Fruit fly (Drosophila melanogaster): ENCODE data around the gene Ras64B.

Gene Ras64B

DNA sequence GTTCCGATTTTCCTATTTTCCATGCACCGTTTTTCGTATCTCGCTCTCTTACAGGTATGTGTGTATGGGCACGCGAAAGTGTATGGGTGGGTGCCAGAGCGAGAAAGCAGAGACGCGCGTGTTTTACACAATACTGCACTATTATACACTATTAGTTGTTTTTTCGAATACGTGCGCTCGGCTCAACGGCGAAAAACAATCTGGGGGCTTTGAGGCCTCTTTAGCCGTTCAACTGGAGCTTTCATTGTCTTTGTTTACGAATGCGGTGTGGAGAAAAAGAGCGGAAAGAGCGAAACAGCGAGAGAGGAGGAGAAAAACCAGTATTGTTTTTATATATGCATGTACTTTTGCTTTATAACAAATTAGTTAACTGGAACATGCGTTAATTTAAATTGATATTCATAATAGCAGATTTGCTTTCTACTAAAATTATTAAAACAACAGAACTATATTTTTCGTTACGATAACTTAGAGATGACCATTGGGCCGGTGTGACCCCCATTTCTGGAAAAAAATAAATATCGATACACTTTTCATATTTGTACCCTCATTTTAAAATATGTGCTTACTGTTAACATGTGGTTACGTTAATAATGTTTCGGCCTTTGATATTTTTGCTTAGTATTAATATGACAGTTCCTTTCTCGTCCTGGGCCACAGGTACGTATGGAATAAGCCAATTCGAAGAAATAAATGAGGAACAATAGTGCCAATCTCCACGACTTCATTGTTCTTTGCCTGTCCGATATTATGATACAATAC lies 36.2 kb upstream of the Ras64B start, which contains the start of gene CG14995 (continued):
- TF ChIP-seq C15 (GFP tag; IDR thresholded peaks at IDR 0.05) (no peak), phol (tag; optimal IDR thresholded peaks at IDR 0.05) (no peak), pb (GFP tag; optimal IDR thresholded peaks at IDR 0.05) (no peak), sqz (GFP tag; optimal IDR thresholded peaks at IDR 0.05) (no peak), CG1602 (GFP tag; optimal IDR thresholded peaks at IDR 0.05) (no peak), Meics (GFP tag; optimal IDR thresholded peaks at IDR 0.05) (peak; percentile 20), NC2β (GFP tag; optimal IDR thresholded peaks at IDR 0.05) (no peak), gem (tag; optimal IDR thresholded peaks at IDR 0.05) (no peak), B-H2 (GFP tag; optimal IDR thresholded peaks at IDR 0.05) (no peak), prd (optimal IDR thresholded peaks at IDR 0.05) (no peak), prd (GFP tag; IDR thresholded peaks at IDR 0.05) (no peak), gt (GFP tag; IDR thresholded peaks at IDR 0.05) (no peak), CG14860 (GFP tag; IDR thresholded peaks at IDR 0.05; ENCODE audit: partially characterized antibody) (no peak), CG14710 (tag; optimal IDR thresholded peaks at IDR 0.05) (peak; percentile 99), CG17802 (tag; optimal IDR thresholded peaks at IDR 0.05) (no peak), Pdp1 (GFP tag; optimal IDR thresholded peaks at IDR 0.05) (peak in 1 of 2 experiments; percentile 81), Med (GFP tag) (peak; percentile 69), da (GFP tag; optimal IDR thresholded peaks at IDR 0.05) (no peak), CG11560 (tag; IDR thresholded peaks at IDR 0.05) (no peak), Max (GFP tag; optimal IDR thresholded peaks at IDR 0.05) (peak; percentile 12), Atf6 (GFP tag; IDR thresholded peaks at IDR 0.05) (peak; percentile 42; the same call in 1 of the 2 replicates), ssp (GFP tag; IDR thresholded peaks at IDR 0.05) (no peak), CG3726 (GFP tag; IDR thresholded peaks at IDR 0.05) (no peak), tin (GFP tag; optimal IDR thresholded peaks at IDR 0.05) (no peak), CG18011 (GFP tag; optimal IDR thresholded peaks at IDR 0.05) (no peak), chif (GFP tag; optimal IDR thresholded peaks at IDR 0.05) (no peak), grau (tag; optimal IDR thresholded peaks at IDR 0.05) (peak; percentile 9), CG7372 (GFP tag; IDR thresholded peaks at IDR 0.05) (no peak), Oaz (GFP tag; IDR thresholded peaks at IDR 0.05) (no peak), HmgZ (tag; optimal IDR thresholded peaks at IDR 0.05) (no peak), hbn (GFP tag; IDR thresholded peaks at IDR 0.05; ENCODE audit: partially characterized antibody) (peak; percentile 38), btn (GFP tag; optimal IDR thresholded peaks at IDR 0.05) (no peak), luna (GFP tag; optimal IDR thresholded peaks at IDR 0.05) (no peak), CG4854 (GFP tag; optimal IDR thresholded peaks at IDR 0.05) (no peak), Blimp-1 (GFP tag; optimal IDR thresholded peaks at IDR 0.05) (peak; percentile 15), CG34422 (GFP tag; IDR thresholded peaks at IDR 0.05) (peak; percentile 75; the same call in 1 of the 3 replicates), Ravus (GFP tag; IDR thresholded peaks at IDR 0.05) (no peak), CG16815 (GFP tag; optimal IDR thresholded peaks at IDR 0.05) (no peak), CG14965 (GFP tag; optimal IDR thresholded peaks at IDR 0.05; ENCODE audit: borderline replicate concordance) (no peak), bigmax (GFP tag; optimal IDR thresholded peaks at IDR 0.05) (no peak), nmo (GFP tag; optimal IDR thresholded peaks at IDR 0.05) (no peak), Camta (GFP tag; optimal IDR thresholded peaks at IDR 0.05) (no peak), CG12744 (GFP tag; optimal IDR thresholded peaks at IDR 0.05) (no peak), en (GFP tag; optimal IDR thresholded peaks at IDR 0.05) (no peak), CG7963 (GFP tag; IDR thresholded peaks at IDR 0.05; ENCODE audit: partially characterized antibody) (peak; percentile 36; the same call in 1 of the 3 replicates), gro (GFP tag; optimal IDR thresholded peaks at IDR 0.05) (peak; percentile 24), CG9932 (GFP tag; IDR thresholded peaks at IDR 0.05) (no peak), Atf3 (GFP tag; optimal IDR thresholded peaks at IDR 0.05) (no peak), Sox102F (GFP tag; optimal IDR thresholded peaks at IDR 0.05) (no peak), CG12155 (GFP tag; optimal IDR thresholded peaks at IDR 0.05) (no peak)

Measured in whole organism, embryonic.